Worm (Caenorhabditis elegans) whole organism, young adult: ENCODE data around the gene let-711.

Source experiments
- C06A6.2 ChIP-seq: fragments of 200-800 bp; sonication (Bioruptor generic); conservative IDR thresholded peaks from 2 replicates; pipeline ENCODE4 v1.3.6; 2022; ENCODE audit warnings: missing genetic modification characterization, missing compliant biosample characterization
- D2030.7 ChIP-seq: fragments of 200-800 bp; sonication (Bioruptor generic); IDR thresholded peaks from 2 replicates; pipeline ENCODE4 v1.3.6; 2022; ENCODE audit warnings: missing genetic modification reagents, missing genetic modification characterization, missing compliant biosample characterization
- F22D6.2 ChIP-seq: sonication (generic microtip); optimal IDR thresholded peaks from 2 replicates; lab custom pipeline; 2016; ENCODE audit warnings: mild to moderate bottlenecking, missing genetic modification characterization, missing compliant biosample characterization
- F23B12.7 ChIP-seq: sonication (generic microtip); optimal IDR thresholded peaks from 2 replicates; lab custom pipeline; 2017; ENCODE audit warnings: missing genetic modification characterization, mild to moderate bottlenecking, missing compliant biosample characterization, antibody characterized with exemption, moderate library complexity; ENCODE audit not compliant: insufficient read depth
- F33H1.4 ChIP-seq: fragments of 200-800 bp; sonication (Bioruptor generic); IDR thresholded peaks from 2 replicates; pipeline ENCODE4 v1.3.6; 2022; ENCODE audit warnings: missing genetic modification reagents, missing genetic modification characterization, missing compliant biosample characterization
- F55B11.4 ChIP-seq: sonication (generic microtip); optimal IDR thresholded peaks from 2 replicates; lab custom pipeline; 2016; ENCODE audit warnings: missing compliant biosample characterization, missing genetic modification characterization, borderline replicate concordance; ENCODE audit not compliant: insufficient read depth
- F57A8.1 ChIP-seq: fragments of 200-800 bp; sonication (Bioruptor generic); optimal IDR thresholded peaks from 2 replicates; lab custom pipeline; 2018; ENCODE audit warnings: mild to moderate bottlenecking, missing genetic modification characterization, moderate library complexity, missing compliant biosample characterization
- Y53F4B.3 ChIP-seq: fragments of 200-800 bp; sonication (Bioruptor generic); IDR thresholded peaks from 2 replicates; pipeline ENCODE4 v1.3.6; 2022; ENCODE audit warnings: missing genetic modification reagents, missing genetic modification characterization, missing compliant biosample characterization
- Y95B8A.8 ChIP-seq: fragments of 200-800 bp; sonication (Bioruptor generic); IDR thresholded peaks from 2 replicates; pipeline ENCODE4 v1.3.6; 2022; ENCODE audit warnings: missing genetic modification reagents, missing genetic modification characterization, missing compliant biosample characterization
- ZK185.1 ChIP-seq: sonication (generic microtip); optimal IDR thresholded peaks from 2 replicates; lab custom pipeline; 2016; ENCODE audit warnings: mild to moderate bottlenecking, missing genetic modification characterization, missing compliant biosample characterization; ENCODE audit not compliant: poor library complexity, severe bottlenecking
- ama-1 ChIP-seq, 3 experiments: fragments of 150-350 bp in 1 of 3; sonication (generic microtip) in 2 of 3; optimal IDR thresholded peaks; 2 replicates each; lab custom pipeline; 2014 to 2018; ENCODE audit warnings: missing biosample characterization in 2 of 3, missing genetic modification characterization in 2 of 3, missing genetic modification reagents in 2 of 3
- attf-3 ChIP-seq: fragments of 200-800 bp; sonication (Bioruptor generic); conservative IDR thresholded peaks from 2 replicates; pipeline ENCODE4 v1.3.6; 2022; ENCODE audit warnings: missing genetic modification reagents, missing genetic modification characterization, missing compliant biosample characterization
- bed-1 ChIP-seq: fragments of 200-800 bp; sonication (Bioruptor generic); IDR thresholded peaks from 2 replicates; pipeline ENCODE4 v1.3.6; 2022; ENCODE audit warnings: missing genetic modification reagents, missing genetic modification characterization, missing compliant biosample characterization
- cebp-1 ChIP-seq, 2 experiments: fragments of 200-800 bp in 1 of 2; sonication (Bioruptor generic) in 1 of 2; sonication (generic microtip) in 1 of 2; IDR thresholded peaks in 1 of 2; optimal IDR thresholded peaks in 1 of 2; 2 replicates each; pipeline versions ENCODE4 v1.3.6 to Lab custom; 2017 to 2022; ENCODE audit warnings: missing compliant biosample characterization in 2 of 2, missing genetic modification characterization in 2 of 2, mild to moderate bottlenecking in 1 of 2, missing genetic modification reagents in 1 of 2, moderate library complexity in 1 of 2
- die-1 ChIP-seq: sonication (generic microtip); optimal IDR thresholded peaks from 2 replicates; lab custom pipeline; 2016; ENCODE audit warnings: missing genotype, mild to moderate bottlenecking, missing genetic modification characterization, missing compliant biosample characterization
- dpff-1 ChIP-seq: sonication (generic microtip); optimal IDR thresholded peaks from 2 replicates; lab custom pipeline; 2017; ENCODE audit warnings: mild to moderate bottlenecking, missing genetic modification characterization, missing compliant biosample characterization
- dpl-1 ChIP-seq: fragments of 150-350 bp; optimal IDR thresholded peaks from 2 replicates; lab custom pipeline; 2014; ENCODE audit warnings: missing biosample characterization, missing genetic modification reagents, missing genetic modification characterization
- egl-44 ChIP-seq: fragments of 200-800 bp; sonication (Bioruptor generic); IDR thresholded peaks from 2 replicates; pipeline ENCODE4 v1.3.6; 2022; ENCODE audit warnings: missing genetic modification reagents, missing genetic modification characterization, missing compliant biosample characterization
- egrh-3 ChIP-seq: fragments of 200-800 bp; sonication (Bioruptor generic); IDR thresholded peaks from 2 replicates; pipeline ENCODE4 v1.3.6; 2022; ENCODE audit warnings: missing genetic modification reagents, missing genetic modification characterization, missing compliant biosample characterization
- gei-17 ChIP-seq: fragments of 200-800 bp; sonication (Bioruptor generic); optimal IDR thresholded peaks from 2 replicates; lab custom pipeline; 2018; ENCODE audit warnings: mild to moderate bottlenecking, missing genetic modification characterization, missing compliant biosample characterization
- him-1 ChIP-seq: sonication (generic microtip); optimal IDR thresholded peaks from 2 replicates; lab custom pipeline; 2016; ENCODE audit warnings: missing genotype, missing genetic modification reagents, missing genetic modification characterization, missing compliant biosample characterization
- hlh-12 ChIP-seq: sonication (generic microtip); optimal IDR thresholded peaks from 2 replicates; lab custom pipeline; 2016; ENCODE audit warnings: missing genetic modification characterization, missing compliant biosample characterization
- hrde-1 ChIP-seq: sonication (generic microtip); optimal IDR thresholded peaks from 2 replicates; lab custom pipeline; 2016; ENCODE audit warnings: missing genetic modification characterization, mild to moderate bottlenecking, missing compliant biosample characterization, moderate library complexity, missing genotype, missing genetic modification reagents, borderline replicate concordance
- let-526 ChIP-seq: fragments of 200-800 bp; sonication (Bioruptor generic); IDR thresholded peaks from 2 replicates; pipeline ENCODE4 v1.3.6; 2022; ENCODE audit warnings: missing genetic modification reagents, missing genetic modification characterization, missing compliant biosample characterization
- lin-26 ChIP-seq: fragments of 200-800 bp; sonication (Bioruptor generic); IDR thresholded peaks from 2 replicates; pipeline ENCODE4 v1.3.6; 2022; ENCODE audit warnings: missing genetic modification reagents, missing genetic modification characterization, missing compliant biosample characterization
- lsl-1 ChIP-seq: fragments of 200-800 bp; sonication (Bioruptor generic); optimal IDR thresholded peaks from 2 replicates; lab custom pipeline; 2018; ENCODE audit warnings: mild to moderate bottlenecking, missing genetic modification characterization, moderate library complexity, missing compliant biosample characterization
- madf-10 ChIP-seq: sonication (generic microtip); optimal IDR thresholded peaks from 2 replicates; lab custom pipeline; 2016; ENCODE audit warnings: mild to moderate bottlenecking, missing genetic modification characterization, missing compliant biosample characterization
- madf-3 ChIP-seq: fragments of 200-800 bp; sonication (Bioruptor generic); IDR thresholded peaks from 2 replicates; pipeline ENCODE4 v1.3.6; 2022; ENCODE audit warnings: missing genetic modification reagents, missing genetic modification characterization, missing compliant biosample characterization
- madf-6 ChIP-seq: fragments of 200-800 bp; sonication (Bioruptor generic); IDR thresholded peaks from 2 replicates; pipeline ENCODE4 v1.3.6; 2022; ENCODE audit warnings: missing genetic modification reagents, missing genetic modification characterization, missing compliant biosample characterization
- mcd-1 ChIP-seq: fragments of 200-800 bp; sonication (Bioruptor generic); IDR thresholded peaks from 2 replicates; pipeline ENCODE4 v1.3.6; 2022; ENCODE audit warnings: missing genetic modification reagents, missing genetic modification characterization, missing compliant biosample characterization
- mxl-1 ChIP-seq: sonication (generic microtip); optimal IDR thresholded peaks from 2 replicates; lab custom pipeline; 2016; ENCODE audit warnings: missing genetic modification characterization, missing compliant biosample characterization
- nfyb-1 ChIP-seq: fragments of 200-800 bp; sonication (Bioruptor generic); IDR thresholded peaks from 2 replicates; pipeline ENCODE4 v1.3.6; 2022; ENCODE audit warnings: missing genetic modification reagents, missing genetic modification characterization, missing compliant biosample characterization
- pbrm-1 ChIP-seq: fragments of 200-800 bp; sonication (Bioruptor generic); IDR thresholded peaks from 2 replicates; pipeline ENCODE4 v1.3.6; 2022; ENCODE audit warnings: missing genetic modification reagents, missing genetic modification characterization, missing compliant biosample characterization
- rcor-1 ChIP-seq: fragments of 200-800 bp; sonication (Bioruptor generic); IDR thresholded peaks from 2 replicates; pipeline ENCODE4 v1.3.6; 2022; ENCODE audit warnings: missing genetic modification reagents, missing genetic modification characterization, missing compliant biosample characterization
- rpc-1 ChIP-seq, 2 experiments: fragments of 150-350 bp in 1 of 2; sonication (generic microtip) in 1 of 2; optimal IDR thresholded peaks; 2 replicates each; lab custom pipeline; 2014 to 2018; ENCODE audit warnings: missing biosample characterization in 1 of 2, missing genetic modification characterization in 1 of 2, missing genetic modification reagents in 1 of 2, missing genotype in 1 of 2
- snpc-3.4 ChIP-seq: sonication (generic microtip); optimal IDR thresholded peaks from 2 replicates; lab custom pipeline; 2017; ENCODE audit warnings: missing genetic modification characterization, mild to moderate bottlenecking, missing compliant biosample characterization, antibody characterized with exemption, moderate library complexity, missing genotype, missing genetic modification reagents
- snpc-4 ChIP-seq, 5 experiments: fragments of 150-350 bp in 1 of 5; sonication (generic microtip) in 4 of 5; optimal IDR thresholded peaks; 2 replicates each; lab custom pipeline; 2014 to 2018; ENCODE audit warnings: missing genetic modification characterization in 5 of 5, missing biosample characterization in 3 of 5, antibody characterized with exemption in 2 of 5, mild to moderate bottlenecking in 2 of 5, missing compliant biosample characterization in 2 of 5, missing genotype in 2 of 5, moderate library complexity in 2 of 5, missing genetic modification reagents in 1 of 5
- somi-1 ChIP-seq: fragments of 200-800 bp; sonication (Bioruptor generic); optimal IDR thresholded peaks from 2 replicates; lab custom pipeline; 2018; ENCODE audit warnings: mild to moderate bottlenecking, missing genetic modification characterization, missing compliant biosample characterization
- tlf-1 ChIP-seq: fragments of 200-800 bp; sonication (Bioruptor generic); optimal IDR thresholded peaks from 2 replicates; lab custom pipeline; 2018; ENCODE audit warnings: mild to moderate bottlenecking, missing genetic modification characterization, missing compliant biosample characterization
- unc-130 ChIP-seq: sonication (generic microtip); optimal IDR thresholded peaks from 2 replicates; lab custom pipeline; 2016; ENCODE audit warnings: missing genetic modification reagents, missing genetic modification characterization, missing compliant biosample characterization
- unc-62 ChIP-seq: fragments of 150-350 bp; optimal IDR thresholded peaks from 2 replicates; lab custom pipeline; 2014; ENCODE audit warnings: missing biosample characterization, missing genetic modification reagents, missing genetic modification characterization
- zim-3 ChIP-seq: sonication (generic microtip); optimal IDR thresholded peaks from 2 replicates; lab custom pipeline; 2017; ENCODE audit warnings: mild to moderate bottlenecking, missing genetic modification characterization, moderate library complexity, missing compliant biosample characterization
- ztf-25 ChIP-seq: fragments of 200-800 bp; sonication (Bioruptor generic); IDR thresholded peaks from 2 replicates; pipeline ENCODE4 v1.3.6; 2022; ENCODE audit warnings: missing genetic modification reagents, missing genetic modification characterization, missing compliant biosample characterization
- ztf-28 ChIP-seq: fragments of 200-800 bp; sonication (Bioruptor generic); IDR thresholded peaks from 2 replicates; pipeline ENCODE4 v1.3.6; 2022; ENCODE audit warnings: missing genetic modification reagents, missing genetic modification characterization, missing compliant biosample characterization
- ztf-3 ChIP-seq: fragments of 200-800 bp; sonication (Bioruptor generic); optimal IDR thresholded peaks from 2 replicates; lab custom pipeline; 2018; ENCODE audit warnings: mild to moderate bottlenecking, missing genetic modification characterization, missing compliant biosample characterization

The let-711 gene

ce11 chrIII:6971662-6972284, 25.3 kb downstream of the let-711 start, which contains the start of the genes eef-1A.1 and rfc-4 (continued):
- TF ChIP-seq rcor-1 = peak; percentile 90
- peak; percentile 93 for TF ChIP-seq pbrm-1 (GFP tag; lab: Robert Waterston, UW)
- peak; percentile 18 for TF ChIP-seq die-1 (tag; lab: Kevin White, UChicago)
- peak; percentile 94 for TF ChIP-seq madf-3
- 0 out of 2 replicates have a peak, but pooled peaks have one; percentile 43 for TF ChIP-seq egl-44 (GFP tag; lab: Robert Waterston, UW)
- TF ChIP-seq unc-62 (GFP tag; lab: Kevin White, UChicago) = no peak
- TF ChIP-seq somi-1 (GFP tag; lab: Kevin White, UChicago) = peak; percentile 72
- TF ChIP-seq lsl-1 (GFP tag; lab: Kevin White, UChicago) = peak; percentile 90
- TF ChIP-seq mxl-1 (tag; lab: Kevin White, UChicago) = no peak
- TF ChIP-seq cebp-1 (GFP tag; IDR thresholded peaks at IDR 0.05; lab: Robert Waterston, UW) = peak; percentile 88
- peak; percentile 95 for TF ChIP-seq cebp-1 (tag; optimal IDR thresholded peaks at IDR 0.05; lab: Kevin White, UChicago)
- TF ChIP-seq F23B12.7 (tag; lab: Kevin White, UChicago) = peak; percentile 97
- TF ChIP-seq madf-6 (GFP tag; lab: Robert Waterston, UW) = peak; percentile 91
- TF ChIP-seq F57A8.1 (GFP tag; lab: Kevin White, UChicago) = no peak
- TF ChIP-seq ztf-28 (GFP tag; lab: Robert Waterston, UW) = peak; percentile 68; the same call in 1 of the 2 replicates
- peak; percentile 72 for TF ChIP-seq C06A6.2 (GFP tag; lab: Robert Waterston, UW)
- peak; percentile 99 for TF ChIP-seq F33H1.4 (GFP tag; lab: Robert Waterston, UW)
- TF ChIP-seq let-526 = peak; percentile 71; the same call in 1 of the 2 replicates
- peak; percentile 70; the same call in 1 of the 2 replicates for TF ChIP-seq Y95B8A.8 (GFP tag; lab: Robert Waterston, UW)
- TF ChIP-seq rpc-1 (optimal IDR thresholded peaks at IDR 0.05; lab: Kevin White, UChicago) = peak; percentile 16
- no peak for TF ChIP-seq rpc-1 (tag; optimal IDR thresholded peaks at IDR 0.05; lab: Kevin White, UChicago)
- peak; percentile 94 for TF ChIP-seq nfyb-1 (GFP tag; lab: Robert Waterston, UW)
- peak; percentile 83 for TF ChIP-seq egrh-3 (GFP tag; lab: Robert Waterston, UW)
- TF ChIP-seq madf-10 (tag; lab: Kevin White, UChicago) = peak; percentile 68
- TF ChIP-seq tlf-1 (GFP tag; lab: Kevin White, UChicago) = peak; percentile 94
- no peak for TF ChIP-seq dpff-1 (tag; lab: Kevin White, UChicago)
- TF ChIP-seq F22D6.2 = peak; percentile 55
- TF ChIP-seq hrde-1 (tag; lab: Kevin White, UChicago) = peak; percentile 20
- peak; percentile 9 for TF ChIP-seq snpc-4 (GFP tag; optimal IDR thresholded peaks at IDR 0.05; lab: Kevin White, UChicago)
- TF ChIP-seq snpc-4 (tag; optimal IDR thresholded peaks at IDR 0.05; lab: Kevin White, UChicago) = peak; percentile 73 to 87 (median 80)
- peak; percentile 82 for TF ChIP-seq dpl-1 (GFP tag; lab: Kevin White, UChicago)
- peak; percentile 91 for TF ChIP-seq mcd-1 (GFP tag; lab: Robert Waterston, UW)
- TF ChIP-seq ztf-3 (GFP tag; lab: Kevin White, UChicago) = no peak
- TF ChIP-seq ZK185.1 = peak; percentile 92
- TF ChIP-seq unc-130 (GFP tag; lab: Kevin White, UChicago) = peak; percentile 67
- peak; percentile 61 for TF ChIP-seq ama-1 (optimal IDR thresholded peaks at IDR 0.05; lab: Kevin White, UChicago)
- no peak for TF ChIP-seq ama-1 (GFP tag; optimal IDR thresholded peaks at IDR 0.05; lab: Kevin White, UChicago)
- TF ChIP-seq D2030.7 (GFP tag; lab: Robert Waterston, UW) = peak; percentile 84
- no peak for TF ChIP-seq Y53F4B.3 (GFP tag; lab: Robert Waterston, UW)
- TF ChIP-seq hlh-12 (tag; lab: Kevin White, UChicago) = no peak
- peak; percentile 58 for TF ChIP-seq gei-17 (GFP tag; lab: Kevin White, UChicago)
- no peak for TF ChIP-seq F55B11.4 (tag; lab: Kevin White, UChicago)
- TF ChIP-seq snpc-3.4 (tag; lab: Kevin White, UChicago) = peak; percentile 92
- peak; percentile 60 for TF ChIP-seq him-1 (tag; lab: Kevin White, UChicago)
- peak; percentile 11; the same call in 1 of the 2 replicates for TF ChIP-seq lin-26 (GFP tag; lab: Robert Waterston, UW)
- TF ChIP-seq bed-1 (GFP tag; lab: Robert Waterston, UW) = no peak
- peak; percentile 91 for TF ChIP-seq attf-3 (GFP tag; lab: Robert Waterston, UW)
- no peak for TF ChIP-seq ztf-25 (GFP tag; lab: Robert Waterston, UW)
- no peak for TF ChIP-seq zim-3
